Fruit fly (Drosophila melanogaster) whole organism: ENCODE measurements around the gene Ptp61F.
"Not testable (repeated sequence)": the region's sequence is repeated elsewhere in the genome, so short reads cannot be mapped to it uniquely, and the experiment has no call there.

ENCODE experiments used
- CG8478 ChIP-seq: fragments of >200 bp; optimal IDR thresholded peaks from 2 replicates; lab custom pipeline; 2018; ENCODE audit warnings: inconsistent platforms
- Dll ChIP-seq: fragments of >200 bp; optimal IDR thresholded peaks from 2 replicates; lab custom pipeline; 2017
- EcR ChIP-seq, 2 experiments: fragments of >200 bp; optimal IDR thresholded peaks; 2 replicates each; lab custom pipeline; 2017; ENCODE audit warnings: missing biosample characterization in 2 of 2, missing genetic modification characterization in 2 of 2, missing genetic modification reagents in 2 of 2
- pan ChIP-seq: fragments of >200 bp; optimal IDR thresholded peaks from 2 replicates; lab custom pipeline; 2017
- psq ChIP-seq: fragments of >200 bp; optimal IDR thresholded peaks from 2 replicates; lab custom pipeline; 2017
- usp ChIP-seq: fragments of >200 bp; optimal IDR thresholded peaks from 2 replicates; lab custom pipeline; 2017; ENCODE audit warnings: missing biosample characterization, missing genetic modification characterization, mixed read lengths

Ptp61F gene

dm6 chr3L:1417898-1418297 lies 57.2 kb downstream of the Ptp61F start:
- TF ChIP-seq Dll (lab: Kevin White, UChicago), result no peak
- no peak for TF ChIP-seq psq (lab: Kevin White, UChicago)
- no peak for TF ChIP-seq pan (lab: Kevin White, UChicago)
- no peak for TF ChIP-seq CG8478
- TF ChIP-seq EcR (GFP tag; optimal IDR thresholded peaks at IDR 0.05; lab: Kevin White, UChicago), result no peak
- TF ChIP-seq usp (GFP tag; lab: Kevin White, UChicago), result no peak

dm6 chr3L:1415931-1416330 lies 59.1 kb downstream of the Ptp61F start, which contains the start of gene FucTD:
Gene FucTD (plus strand): TSS chr3L:1416231.
- TF ChIP-seq Dll (lab: Kevin White, UChicago), result no peak
- TF ChIP-seq psq (lab: Kevin White, UChicago), result no peak

DNA sequence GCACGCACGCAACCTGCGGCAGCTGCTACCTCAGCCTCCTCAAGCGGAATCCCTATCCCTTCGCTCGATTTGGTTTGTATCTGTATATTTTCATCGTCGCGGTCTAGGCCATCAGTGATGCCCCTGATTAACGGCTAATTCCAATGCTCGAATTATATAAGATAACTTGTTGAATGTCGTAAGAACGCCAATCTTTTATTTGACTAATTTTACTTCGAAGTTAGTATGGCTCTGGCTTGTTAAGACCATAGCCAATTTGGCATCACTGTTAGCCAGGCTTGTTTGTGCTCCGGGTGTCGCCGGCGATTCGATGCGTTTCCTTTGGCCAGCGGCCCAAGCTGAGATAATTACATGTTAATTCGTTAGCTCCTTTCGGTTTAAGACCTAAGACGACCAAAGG lies 61.0 kb downstream of the Ptp61F start:
- TF ChIP-seq CG8478 (no peak), usp (GFP tag; lab: Kevin White, UChicago) (no peak), EcR (GFP tag; optimal IDR thresholded peaks at IDR 0.05; lab: Kevin White, UChicago) (no peak), Dll (lab: Kevin White, UChicago) (peak; percentile 8), pan (lab: Kevin White, UChicago) (no peak), psq (lab: Kevin White, UChicago) (no peak)

dm6 chr3L:1410369-1411107 lies 64.5 kb downstream of the Ptp61F start, which contains the start of gene CG9168:
Gene CG9168 (plus strand): TSS chr3L:1411057.
- TF ChIP-seq Dll (lab: Kevin White, UChicago) (no peak), EcR (GFP tag; optimal IDR thresholded peaks at IDR 0.05; lab: Kevin White, UChicago) (no peak), pan (lab: Kevin White, UChicago) (no peak), CG8478 (no peak), usp (GFP tag; lab: Kevin White, UChicago) (no peak), psq (lab: Kevin White, UChicago) (no peak)

DNA sequence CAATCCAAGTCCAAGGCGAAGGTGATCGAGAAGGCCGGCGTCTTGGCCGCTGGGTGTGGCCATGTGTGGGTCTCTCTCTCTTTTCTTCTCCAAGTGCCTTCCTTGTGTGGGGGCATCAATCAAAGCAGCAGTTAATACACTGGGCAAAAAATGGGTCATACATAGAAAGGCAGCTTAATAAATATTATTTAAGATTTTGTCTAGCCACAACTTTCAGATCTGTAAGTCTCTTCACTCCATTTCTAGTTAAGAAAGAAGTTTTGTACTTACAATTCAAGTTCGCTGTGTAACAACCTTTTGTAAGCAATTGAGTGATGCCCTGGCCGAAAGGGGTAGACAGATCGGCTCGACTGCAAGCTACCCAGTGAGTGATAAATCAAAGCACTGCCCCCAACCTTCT lies 67.0 kb downstream of the Ptp61F start:
- no peak for TF ChIP-seq usp (GFP tag; lab: Kevin White, UChicago)
- no peak for TF ChIP-seq CG8478
- no peak for TF ChIP-seq EcR (GFP tag; optimal IDR thresholded peaks at IDR 0.05; lab: Kevin White, UChicago)
- TF ChIP-seq psq (lab: Kevin White, UChicago), result no peak
- TF ChIP-seq pan (lab: Kevin White, UChicago), result no peak
- TF ChIP-seq Dll (lab: Kevin White, UChicago), result no peak

DNA sequence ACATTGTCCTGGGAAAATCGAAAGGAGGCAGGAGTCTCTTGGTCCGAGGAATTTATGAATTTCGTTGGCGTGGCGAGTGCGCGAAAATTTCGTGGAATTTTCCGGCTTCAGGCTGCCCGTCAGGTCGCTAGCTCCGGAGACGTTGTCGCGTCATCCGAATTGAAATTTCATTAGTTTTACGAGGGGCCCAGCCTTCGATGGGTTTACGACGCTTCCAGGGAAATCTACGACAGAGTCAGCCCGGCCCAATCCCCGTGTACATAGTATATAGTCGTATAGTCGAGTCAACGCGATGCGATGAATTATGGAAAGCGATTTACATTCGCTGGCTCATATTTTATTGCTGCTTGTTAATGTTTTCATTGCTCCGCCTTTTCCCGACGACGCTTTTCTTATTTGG lies 70.5 kb downstream of the Ptp61F start:
- TF ChIP-seq usp (GFP tag; lab: Kevin White, UChicago) (no peak), CG8478 (no peak), EcR (GFP tag; optimal IDR thresholded peaks at IDR 0.05; lab: Kevin White, UChicago) (no peak), pan (lab: Kevin White, UChicago) (no peak), Dll (lab: Kevin White, UChicago) (no peak), psq (lab: Kevin White, UChicago) (no peak)

DNA sequence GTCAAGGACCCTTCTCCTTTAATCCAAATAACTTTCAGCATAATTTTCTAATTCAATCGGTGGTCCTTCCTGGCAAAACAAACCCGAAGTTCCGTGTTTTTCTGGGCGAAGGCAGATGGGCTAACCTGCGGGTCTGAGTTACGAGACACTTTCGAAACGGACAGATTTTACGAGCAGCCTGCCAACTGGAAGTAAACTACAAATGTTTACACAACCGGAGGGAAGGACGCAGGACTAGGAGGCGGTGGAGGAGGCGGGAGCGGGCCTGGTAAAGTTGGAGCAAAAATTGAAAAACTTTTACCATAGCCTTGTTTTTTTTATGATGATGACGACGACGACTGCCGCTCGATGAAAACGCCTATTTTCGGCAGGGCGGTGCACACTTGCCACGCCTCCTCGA lies 72.9 kb downstream of the Ptp61F start:
- no peak for TF ChIP-seq Dll (lab: Kevin White, UChicago)
- TF ChIP-seq CG8478, result no peak
- TF ChIP-seq pan (lab: Kevin White, UChicago), result no peak
- TF ChIP-seq EcR (GFP tag; optimal IDR thresholded peaks at IDR 0.05; lab: Kevin White, UChicago), result no peak
- TF ChIP-seq usp (GFP tag; lab: Kevin White, UChicago), result no peak
- TF ChIP-seq psq (lab: Kevin White, UChicago), result no peak

dm6 chr3L:1401364-1401978 lies 73.6 kb downstream of the Ptp61F start:
- TF ChIP-seq pan (lab: Kevin White, UChicago) (no peak), Dll (lab: Kevin White, UChicago) (no peak), usp (GFP tag; lab: Kevin White, UChicago) (no peak), CG8478 (no peak), psq (lab: Kevin White, UChicago) (no peak), EcR (GFP tag; optimal IDR thresholded peaks at IDR 0.05; lab: Kevin White, UChicago) (no peak)

- TF ChIP-seq EcR (GFP tag; optimal IDR thresholded peaks at IDR 0.05; lab: Kevin White, UChicago); pan (lab: Kevin White, UChicago); CG8478: not testable (repeated sequence)
Observed at dm6 chr3L:1398286-1398685, 76.8 kb downstream of the Ptp61F start, which contains the start of gene CG32320. Gene CG32320 (plus strand): TSS chr3L:1398586.

DNA sequence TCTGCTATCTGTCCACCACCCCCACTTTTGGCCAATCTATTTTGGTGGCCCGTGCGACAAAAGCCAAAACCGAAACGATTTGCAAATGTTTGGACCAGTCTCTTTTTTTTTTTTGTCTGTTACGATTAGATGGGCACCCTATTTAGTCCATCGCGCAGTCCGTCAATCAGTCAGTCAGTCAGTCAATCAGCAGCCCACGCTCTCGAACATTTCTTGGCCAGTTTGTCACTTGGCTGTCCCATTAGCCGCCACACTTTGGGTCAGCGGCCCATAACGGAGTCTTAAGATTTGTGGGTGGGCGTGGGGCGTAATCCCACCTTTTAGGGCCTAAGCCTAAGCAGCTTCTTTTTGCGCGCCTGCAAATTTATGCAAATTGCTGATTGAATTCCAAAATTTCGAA lies 80.6 kb downstream of the Ptp61F start:
- TF ChIP-seq Dll (lab: Kevin White, UChicago), result no peak
- no peak for TF ChIP-seq EcR (GFP tag; optimal IDR thresholded peaks at IDR 0.05; lab: Kevin White, UChicago)
- no peak for TF ChIP-seq pan (lab: Kevin White, UChicago)
- TF ChIP-seq usp (GFP tag; lab: Kevin White, UChicago), result no peak
- TF ChIP-seq psq (lab: Kevin White, UChicago), result no peak
- no peak for TF ChIP-seq CG8478

dm6 chr3L:1391993-1392952 lies 82.8 kb downstream of the Ptp61F start:
- TF ChIP-seq CG8478 (no peak), EcR (GFP tag; optimal IDR thresholded peaks at IDR 0.05; lab: Kevin White, UChicago) (peak in 1 of 2 experiments; percentile 60)
